Worm (Caenorhabditis elegans): Measurements from ENCODE around the gene C35C5.9.

- TF ChIP-seq ama-1 (optimal IDR thresholded peaks at IDR 0.05) (no peak), ttx-3 (tag; optimal IDR thresholded peaks at IDR 0.05) (no peak), unc-55 (GFP tag; optimal IDR thresholded peaks at IDR 0.05) (no peak), nfya-1 (tag; optimal IDR thresholded peaks at IDR 0.05) (no peak), fkh-10 (GFP tag; optimal IDR thresholded peaks at IDR 0.05) (no peak), madf-2 (tag; optimal IDR thresholded peaks at IDR 0.05) (no peak), K09A11.1 (tag; optimal IDR thresholded peaks at IDR 0.05; ENCODE audit: insufficient read depth) (no peak), tbx-2 (tag; optimal IDR thresholded peaks at IDR 0.05) (no peak), lin-11 (tag; optimal IDR thresholded peaks at IDR 0.05) (no peak), nhr-11 (tag; optimal IDR thresholded peaks at IDR 0.05) (no peak), mec-3 (tag; optimal IDR thresholded peaks at IDR 0.05; ENCODE audit: borderline replicate concordance) (no peak), pha-4 (tag; optimal IDR thresholded peaks at IDR 0.05) (no peak), nhr-232 (tag; optimal IDR thresholded peaks at IDR 0.05) (no peak)
These were observed 19.9 kb downstream of the C35C5.9 start, which contains the start of gene C35C5.10 for ce11 chrX:11556194-11556739.

All from whole organism, late embryonic.